Fruit fly (Drosophila melanogaster) S2 (cell line): Measurements from ENCODE around the gene CG11700.

Experiments used
- CG8478 ChIP-seq: fragments of >200 bp; optimal IDR thresholded peaks from 2 replicates; lab custom pipeline; 2018
- CTCF ChIP-seq, 2 experiments: fragments of >200 bp; optimal IDR thresholded peaks; 2 replicates each; lab custom pipeline; 2018

DNA sequence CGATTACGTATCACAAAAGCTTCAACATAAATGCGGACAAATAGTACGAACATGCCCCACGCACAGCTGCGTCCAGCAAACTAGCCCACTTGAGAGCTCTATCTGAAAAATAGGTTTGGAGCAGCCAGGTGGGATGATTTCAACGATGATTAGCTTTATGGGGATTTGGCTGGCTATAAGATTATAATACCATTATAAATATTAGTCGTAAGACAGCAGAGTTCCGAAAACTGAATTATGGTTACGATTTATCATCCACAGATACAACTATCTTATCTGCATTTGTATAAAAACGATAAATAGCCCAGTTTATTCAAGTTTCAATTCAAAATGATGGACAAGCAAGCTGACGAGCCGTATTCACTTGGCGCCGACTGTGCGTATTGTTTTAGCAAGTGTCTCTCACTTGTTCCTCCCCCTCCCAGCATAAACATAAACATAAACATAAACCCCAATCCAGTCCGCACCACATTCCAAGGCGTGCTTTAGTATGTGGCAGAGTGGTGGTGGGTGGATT, 19.7 kb downstream of the CG11700 start:
- TF ChIP-seq CG8478 (lab: Kevin White, UChicago) (no peak), CTCF (optimal IDR thresholded peaks at IDR 0.05; lab: Kevin White, UChicago) (no peak)
